Fruit fly (Drosophila melanogaster): ENCODE data around the gene GatC.
A peak's percentile ranks its signal among the peaks of the same experiment; 100 is the strongest.

GatC gene

dm6 chr2L:13881387-13881902 lies 48.5 kb upstream of the GatC start:
- TF ChIP-seq dan (GFP tag; IDR thresholded peaks at IDR 0.05) (no peak), wor (GFP tag; IDR thresholded peaks at IDR 0.05) (no peak), slbo (GFP tag; IDR thresholded peaks at IDR 0.05) (no peak), chinmo (GFP tag; IDR thresholded peaks at IDR 0.05; ENCODE audit: partially characterized antibody) (0 out of 4 replicates have a peak, but pooled peaks have one; percentile 12), Bteb2 (GFP tag; optimal IDR thresholded peaks at IDR 0.05) (no peak), CG4730 (GFP tag; IDR thresholded peaks at IDR 0.05) (no peak), Bdp1 (GFP tag; optimal IDR thresholded peaks at IDR 0.05) (no peak), sug (tag; optimal IDR thresholded peaks at IDR 0.05) (peak; percentile 88), pzg (GFP tag; optimal IDR thresholded peaks at IDR 0.05) (no peak), Vsx1 (GFP tag; optimal IDR thresholded peaks at IDR 0.05) (no peak), Doc2 (GFP tag; IDR thresholded peaks at IDR 0.05) (no peak), scrt (GFP tag; optimal IDR thresholded peaks at IDR 0.05) (no peak), CG8089 (GFP tag; optimal IDR thresholded peaks at IDR 0.05) (no peak), CG9727 (GFP tag; optimal IDR thresholded peaks at IDR 0.05) (no peak), CG7987 (GFP tag; optimal IDR thresholded peaks at IDR 0.05) (no peak), CTCF (GFP tag; optimal IDR thresholded peaks at IDR 0.05) (no peak), ems (GFP tag; optimal IDR thresholded peaks at IDR 0.05) (no peak), CG34376 (GFP tag; optimal IDR thresholded peaks at IDR 0.05) (peak; percentile 17), HHEX (GFP tag; optimal IDR thresholded peaks at IDR 0.05) (no peak), CG15073 (GFP tag; optimal IDR thresholded peaks at IDR 0.05) (peak; percentile 41), CG2199 (GFP tag; IDR thresholded peaks at IDR 0.05) (0 out of 3 replicates have a peak, but pooled peaks have one; percentile 58), Atf3 (GFP tag; optimal IDR thresholded peaks at IDR 0.05) (no peak), lola (GFP tag; optimal IDR thresholded peaks at IDR 0.05) (no peak), Hr78 (GFP tag; optimal IDR thresholded peaks at IDR 0.05) (no peak), E2f1 (GFP tag; IDR thresholded peaks at IDR 0.05) (no peak), ap (GFP tag; IDR thresholded peaks at IDR 0.05) (no peak), Camta (GFP tag; optimal IDR thresholded peaks at IDR 0.05) (no peak), Dref (GFP tag; IDR thresholded peaks at IDR 0.05) (no peak), CG8281 (tag; optimal IDR thresholded peaks at IDR 0.05) (no peak), grn (GFP tag; optimal IDR thresholded peaks at IDR 0.05) (peak; percentile 76), CkIIα-i1 (GFP tag; IDR thresholded peaks at IDR 0.05) (no peak), stwl (tag; optimal IDR thresholded peaks at IDR 0.05) (no peak), sd (tag; optimal IDR thresholded peaks at IDR 0.05) (peak; percentile 24), Med (GFP tag) (peak; percentile 10), br (optimal IDR thresholded peaks at IDR 0.05) (no peak), CG6272 (GFP tag; IDR thresholded peaks at IDR 0.05) (no peak), CG8944 (GFP tag; optimal IDR thresholded peaks at IDR 0.05) (no peak), CG6654 (GFP tag; optimal IDR thresholded peaks at IDR 0.05) (no peak), exex (tag; optimal IDR thresholded peaks at IDR 0.05) (peak; percentile 34), Kr (GFP tag; optimal IDR thresholded peaks at IDR 0.05) (no peak), Sry-δ (GFP tag; optimal IDR thresholded peaks at IDR 0.05) (no peak)

dm6 chr2L:13878801-13879200 lies 45.9 kb upstream of the GatC start:
- TF ChIP-seq GATAe (GFP tag; conservative IDR thresholded peaks at IDR 0.05) (no peak), cg (GFP tag; optimal IDR thresholded peaks at IDR 0.05) (no peak), CG9609 (GFP tag; optimal IDR thresholded peaks at IDR 0.05) (no peak), gcm2 (GFP tag; optimal IDR thresholded peaks at IDR 0.05) (no peak), HLH54F (GFP tag; optimal IDR thresholded peaks at IDR 0.05) (peak; percentile 16), CG12104 (GFP tag; optimal IDR thresholded peaks at IDR 0.05) (no peak), CG13424 (tag; optimal IDR thresholded peaks at IDR 0.05) (peak; percentile 3), H15 (GFP tag; IDR thresholded peaks at IDR 0.05) (no peak), TFAM (GFP tag; optimal IDR thresholded peaks at IDR 0.05) (no peak), grn (GFP tag; optimal IDR thresholded peaks at IDR 0.05) (peak; percentile 38), vvl (GFP tag; IDR thresholded peaks at IDR 0.05) (peak; percentile 63), twi (tag; optimal IDR thresholded peaks at IDR 0.05) (no peak), otp (GFP tag; IDR thresholded peaks at IDR 0.05) (peak; percentile 41; the same call in 1 of the 3 replicates), CG4282 (GFP tag; optimal IDR thresholded peaks at IDR 0.05) (no peak)
